Fruit fly (Drosophila melanogaster) whole organism, embryonic: Measurements from ENCODE around the gene CG7556.

Experiments used
- CG12744 ChIP-seq: fragments of 200-800 bp; sonication (Bioruptor generic); optimal IDR thresholded peaks from 2 replicates; lab custom pipeline; 2016; ENCODE audit warnings: missing biosample characterization, missing genetic modification characterization
- CG14667 ChIP-seq: fragments of 200-800 bp; sonication (Bioruptor generic); IDR thresholded peaks from 2 replicates; pipeline ENCODE4 v1.3.6; 2022; ENCODE audit warnings: missing biosample characterization, missing genetic modification characterization
- CG8478 ChIP-seq: fragments of >200 bp; optimal IDR thresholded peaks from 2 replicates; lab custom pipeline; 2018
- tin ChIP-seq: fragments of 200-800 bp; sonication (Bioruptor generic); optimal IDR thresholded peaks from 3 replicates; lab custom pipeline; 2016; ENCODE audit warnings: missing biosample characterization, missing genetic modification characterization

DNA sequence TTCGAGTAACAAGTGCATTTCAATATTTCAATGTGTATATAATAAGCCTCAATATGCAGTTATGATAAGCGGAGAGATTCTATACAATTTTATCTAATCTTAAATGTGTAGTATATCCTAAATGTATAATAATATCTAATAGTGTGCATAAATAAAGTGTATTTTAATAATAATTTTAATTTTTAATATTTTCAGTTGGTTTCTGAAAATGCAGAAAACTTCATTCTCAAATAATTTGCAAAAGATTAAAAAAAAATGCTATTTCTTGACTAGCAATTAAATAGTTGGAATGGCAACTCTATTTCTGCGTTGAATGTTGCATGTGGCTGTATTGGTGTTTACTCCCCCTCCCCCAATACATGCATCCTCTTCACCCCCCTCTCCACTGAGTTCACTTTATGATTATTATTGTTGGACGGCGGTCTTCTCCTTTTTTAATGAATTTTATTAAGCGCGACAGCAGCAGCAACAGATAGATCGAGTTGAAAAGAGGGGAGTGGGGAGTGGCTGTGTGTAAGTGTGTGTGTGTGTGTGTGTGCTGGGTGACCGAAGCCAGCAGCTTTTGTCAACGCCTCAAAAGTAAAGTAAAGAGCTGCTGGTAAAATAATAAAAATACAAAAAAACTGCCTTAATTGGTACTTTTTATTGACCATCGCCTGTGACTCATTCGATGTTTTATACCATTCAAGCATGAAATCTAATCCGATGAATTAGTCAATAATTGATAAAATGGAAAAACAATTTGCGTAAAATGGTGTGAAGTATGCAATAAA, 18.8 kb downstream of the CG7556 start:
- no peak for TF ChIP-seq CG8478
- TF ChIP-seq CG14667 (GFP tag; lab: Robert Waterston, UW): no peak
- no peak for TF ChIP-seq CG12744 (GFP tag; lab: Kevin White, UChicago)
- TF ChIP-seq tin: no peak
